Fruit fly (Drosophila melanogaster): Measurements from ENCODE around the gene CG14022.

The CG14022 gene

DNA sequence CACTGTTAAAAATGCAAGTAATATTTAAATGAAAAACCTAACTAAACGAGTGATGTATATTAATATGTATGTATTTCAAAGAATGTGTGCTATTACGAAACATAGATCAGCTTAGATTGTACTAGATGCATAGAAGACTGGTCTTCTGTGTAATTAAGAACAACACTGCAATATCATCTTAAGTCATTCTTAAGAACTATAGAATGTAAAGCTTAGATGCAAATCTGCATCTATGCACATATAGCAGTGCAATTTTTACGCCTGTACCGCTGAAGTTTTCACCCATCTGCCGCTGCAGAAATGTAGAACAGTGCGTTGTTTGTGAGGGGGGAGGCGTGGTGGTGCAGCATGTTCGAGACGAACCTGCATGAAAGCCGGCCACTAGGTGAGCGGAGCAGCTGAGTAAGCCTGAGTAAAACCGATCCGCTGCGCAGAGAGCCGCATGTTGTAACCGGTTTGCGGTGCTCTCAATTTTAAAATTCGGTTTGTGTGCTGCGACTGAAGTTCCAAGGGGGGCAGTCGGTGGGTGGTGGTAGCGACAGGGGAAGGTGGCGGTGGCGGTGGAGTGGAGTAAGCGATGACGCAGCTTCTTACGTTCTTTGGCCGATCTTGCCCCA is 31.9 kb downstream of the CG14022 start:
- TF ChIP-seq CG15710 (tag; optimal IDR thresholded peaks at IDR 0.05) (peak; percentile 91), Snoo (tag; optimal IDR thresholded peaks at IDR 0.05) (no peak), CG34367 (tag; optimal IDR thresholded peaks at IDR 0.05) (peak; percentile 88), CG12605 (GFP tag; IDR thresholded peaks at IDR 0.05) (no peak), EcR (GFP tag; optimal IDR thresholded peaks at IDR 0.05) (peak; percentile 83), Pif1A (GFP tag; optimal IDR thresholded peaks at IDR 0.05) (peak; percentile 85), fd96Ca (GFP tag; IDR thresholded peaks at IDR 0.05) (no peak), CG17806 (tag; optimal IDR thresholded peaks at IDR 0.05) (peak; percentile 94), Ets98B (GFP tag; IDR thresholded peaks at IDR 0.05) (no peak), gl (tag; optimal IDR thresholded peaks at IDR 0.05) (peak; percentile 86), rn (GFP tag; IDR thresholded peaks at IDR 0.05) (0 out of 2 replicates have a peak, but pooled peaks have one; percentile 16), CG14655 (GFP tag; optimal IDR thresholded peaks at IDR 0.05) (peak; percentile 81), CG8159 (tag; optimal IDR thresholded peaks at IDR 0.05) (peak; percentile 96), CG13204 (GFP tag; optimal IDR thresholded peaks at IDR 0.05) (peak; percentile 96), D1 (tag; optimal IDR thresholded peaks at IDR 0.05) (peak; percentile 84), CG10348 (GFP tag; IDR thresholded peaks at IDR 0.05) (no peak), CG9948 (tag; optimal IDR thresholded peaks at IDR 0.05) (peak; percentile 89), CG8301 (tag; optimal IDR thresholded peaks at IDR 0.05) (peak; percentile 88), Pif1B (GFP tag; optimal IDR thresholded peaks at IDR 0.05) (peak; percentile 78), CG32121 (GFP tag; IDR thresholded peaks at IDR 0.05) (no peak)

DNA sequence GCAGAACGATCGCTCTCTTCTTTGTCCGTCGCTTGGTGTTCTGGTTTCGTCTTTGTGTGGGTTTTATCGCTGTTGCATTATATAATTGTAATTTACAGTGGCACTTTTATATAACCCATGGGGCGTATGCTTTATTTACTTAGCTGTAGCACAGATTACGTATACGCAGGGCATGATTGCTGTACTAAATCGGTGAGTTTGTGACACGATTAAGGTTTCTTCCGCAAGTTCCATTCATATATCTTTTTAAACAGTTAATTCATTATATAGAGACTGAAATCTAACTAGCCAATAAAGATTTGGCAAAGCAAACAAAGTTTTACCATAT is 33.5 kb downstream of the CG14022 start:
- TF ChIP-seq Pif1A (GFP tag; optimal IDR thresholded peaks at IDR 0.05) (peak; percentile 3), Ets98B (GFP tag; IDR thresholded peaks at IDR 0.05) (no peak)

DNA sequence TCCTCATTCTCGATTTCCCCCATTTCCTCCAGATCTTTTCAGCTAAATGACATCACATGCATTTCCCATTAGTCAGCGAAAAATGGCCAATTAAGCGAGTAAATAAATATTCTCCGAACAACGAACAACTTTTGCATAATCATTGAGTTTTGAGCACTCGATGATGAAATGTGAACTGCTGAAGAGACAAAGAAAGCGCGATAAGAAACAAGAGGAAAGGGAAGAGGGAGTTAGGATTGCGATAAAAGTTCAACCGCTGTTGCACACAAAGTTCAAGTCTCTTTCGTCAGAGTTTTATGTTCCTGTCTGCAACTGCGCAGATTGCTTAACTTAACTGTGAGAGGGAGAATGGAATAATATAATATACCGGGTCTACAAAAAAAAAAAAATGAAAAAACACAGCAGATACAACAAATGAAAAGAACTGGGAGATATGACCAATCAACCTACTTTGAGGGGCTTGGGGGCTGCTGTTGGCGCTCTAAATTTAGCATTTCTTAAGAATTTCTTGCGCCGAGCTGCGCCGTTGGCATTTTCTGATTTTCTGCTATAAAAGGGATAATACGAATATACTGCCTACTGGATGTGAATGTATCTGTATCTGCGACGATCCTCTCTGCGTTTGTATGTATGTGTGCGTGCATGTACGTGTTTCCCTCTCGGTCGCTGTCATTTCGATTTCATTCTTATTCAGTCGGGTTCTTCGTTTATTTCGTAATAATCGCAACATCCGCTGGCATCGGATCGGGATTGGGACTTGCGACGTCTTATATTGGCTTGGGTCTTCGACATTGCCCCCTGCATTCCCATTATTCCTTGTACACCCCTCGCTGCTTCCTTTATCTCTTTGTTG is 34.1 kb downstream of the CG14022 start:
- TF ChIP-seq CG34367 (tag; optimal IDR thresholded peaks at IDR 0.05) (no peak), CG10348 (GFP tag; IDR thresholded peaks at IDR 0.05) (no peak), CG8301 (tag; optimal IDR thresholded peaks at IDR 0.05) (no peak), CG15710 (tag; optimal IDR thresholded peaks at IDR 0.05) (no peak), fd96Ca (GFP tag; IDR thresholded peaks at IDR 0.05) (no peak; the same call in 2 of the 3 replicates), CG14655 (GFP tag; optimal IDR thresholded peaks at IDR 0.05) (peak; percentile 8), CG12605 (GFP tag; IDR thresholded peaks at IDR 0.05) (peak; percentile 23; the same call in 1 of the 2 replicates), CG13204 (GFP tag; optimal IDR thresholded peaks at IDR 0.05) (peak; percentile 79), D1 (tag; optimal IDR thresholded peaks at IDR 0.05) (no peak), Pif1A (GFP tag; optimal IDR thresholded peaks at IDR 0.05) (no peak), CG9948 (tag; optimal IDR thresholded peaks at IDR 0.05) (no peak), CG32121 (GFP tag; IDR thresholded peaks at IDR 0.05) (no peak), CG17806 (tag; optimal IDR thresholded peaks at IDR 0.05) (no peak), CG4496 (GFP tag; IDR thresholded peaks at IDR 0.05) (peak; percentile 22; the same call in 1 of the 3 replicates), EcR (GFP tag; optimal IDR thresholded peaks at IDR 0.05) (peak; percentile 98), Ets98B (GFP tag; IDR thresholded peaks at IDR 0.05) (0 out of 2 replicates have a peak, but pooled peaks have one; percentile 8), Pif1B (GFP tag; optimal IDR thresholded peaks at IDR 0.05) (peak; percentile 63), rn (GFP tag; IDR thresholded peaks at IDR 0.05) (no peak), CG8159 (tag; optimal IDR thresholded peaks at IDR 0.05) (peak; percentile 14), Snoo (tag; optimal IDR thresholded peaks at IDR 0.05) (no peak), gl (tag; optimal IDR thresholded peaks at IDR 0.05) (peak; percentile 20)

DNA sequence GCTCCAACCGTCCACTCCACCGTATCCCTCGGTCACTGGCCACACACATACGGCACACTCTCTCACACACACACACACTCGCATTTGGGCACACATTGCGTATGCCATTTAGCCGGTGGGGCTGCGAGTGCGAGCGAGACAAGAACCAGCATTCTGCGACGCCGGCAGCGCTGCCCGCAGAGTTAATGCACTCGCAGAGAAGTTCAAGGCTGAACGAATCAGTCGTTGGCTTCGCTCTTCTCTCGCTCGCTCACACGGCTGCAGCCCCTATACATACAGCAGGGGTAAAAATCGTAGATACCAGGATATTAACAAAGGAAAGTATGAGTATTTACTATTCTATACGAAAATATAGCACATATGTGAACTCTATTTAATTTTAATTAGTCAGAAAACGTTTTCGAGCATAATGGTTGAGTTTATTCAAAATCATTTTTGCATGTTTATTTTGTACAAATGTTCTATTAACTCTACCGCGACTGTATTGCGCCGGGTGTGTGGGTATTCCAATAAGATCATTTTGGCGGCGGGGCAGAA is 35.6 kb downstream of the CG14022 start:
- TF ChIP-seq CG15710 (tag; optimal IDR thresholded peaks at IDR 0.05) (peak; percentile 98), D1 (tag; optimal IDR thresholded peaks at IDR 0.05) (peak; percentile 91), CG4496 (GFP tag; IDR thresholded peaks at IDR 0.05) (peak; percentile 94), CG8301 (tag; optimal IDR thresholded peaks at IDR 0.05) (peak; percentile 94), Pif1B (GFP tag; optimal IDR thresholded peaks at IDR 0.05) (peak; percentile 93), CG34367 (tag; optimal IDR thresholded peaks at IDR 0.05) (peak; percentile 96), Pif1A (GFP tag; optimal IDR thresholded peaks at IDR 0.05) (peak; percentile 96), rn (GFP tag; IDR thresholded peaks at IDR 0.05) (peak; percentile 77), EcR (GFP tag; optimal IDR thresholded peaks at IDR 0.05) (peak; percentile 100), CG8159 (tag; optimal IDR thresholded peaks at IDR 0.05) (peak; percentile 98), CG9948 (tag; optimal IDR thresholded peaks at IDR 0.05) (peak; percentile 97), CG32121 (GFP tag; IDR thresholded peaks at IDR 0.05) (peak; percentile 87), Snoo (tag; optimal IDR thresholded peaks at IDR 0.05) (peak; percentile 93), CG10348 (GFP tag; IDR thresholded peaks at IDR 0.05) (0 out of 2 replicates have a peak, but pooled peaks have one; percentile 35), Ets98B (GFP tag; IDR thresholded peaks at IDR 0.05) (peak; percentile 88), CG14655 (GFP tag; optimal IDR thresholded peaks at IDR 0.05) (peak; percentile 91), CG12605 (GFP tag; IDR thresholded peaks at IDR 0.05) (peak; percentile 93), fd96Ca (GFP tag; IDR thresholded peaks at IDR 0.05) (no peak; the same call in none of the 3 replicates), CG17806 (tag; optimal IDR thresholded peaks at IDR 0.05) (peak; percentile 97), gl (tag; optimal IDR thresholded peaks at IDR 0.05) (peak; percentile 97), CG13204 (GFP tag; optimal IDR thresholded peaks at IDR 0.05) (peak; percentile 92)

DNA sequence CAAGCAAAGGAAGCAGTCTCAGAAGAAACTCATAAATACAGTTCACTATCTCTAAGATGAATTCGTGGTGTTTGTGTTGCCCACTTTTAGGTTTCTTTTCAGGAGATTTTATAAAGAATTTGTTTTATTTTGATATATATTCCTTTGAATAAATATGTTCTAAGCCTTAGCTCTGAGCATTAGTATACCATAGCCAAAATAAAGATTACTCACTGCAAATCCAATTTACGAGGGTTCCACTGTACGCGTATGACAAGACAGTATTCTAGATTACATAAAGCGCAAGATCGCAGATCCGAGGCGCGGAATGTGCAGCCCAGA is 36.1 kb downstream of the CG14022 start:
- TF ChIP-seq CG17806 (tag; optimal IDR thresholded peaks at IDR 0.05) (peak; percentile 98), Pif1B (GFP tag; optimal IDR thresholded peaks at IDR 0.05) (peak; percentile 90), D1 (tag; optimal IDR thresholded peaks at IDR 0.05) (peak; percentile 92), Ets98B (GFP tag; IDR thresholded peaks at IDR 0.05) (peak; percentile 69), rn (GFP tag; IDR thresholded peaks at IDR 0.05) (peak; percentile 59), CG8301 (tag; optimal IDR thresholded peaks at IDR 0.05) (peak; percentile 80), CG32121 (GFP tag; IDR thresholded peaks at IDR 0.05) (peak; percentile 45; the same call in 1 of the 2 replicates), gl (tag; optimal IDR thresholded peaks at IDR 0.05) (peak; percentile 89), Pif1A (GFP tag; optimal IDR thresholded peaks at IDR 0.05) (peak; percentile 90), EcR (GFP tag; optimal IDR thresholded peaks at IDR 0.05) (no peak), CG9948 (tag; optimal IDR thresholded peaks at IDR 0.05) (peak; percentile 98), CG15710 (tag; optimal IDR thresholded peaks at IDR 0.05) (peak; percentile 99), CG14655 (GFP tag; optimal IDR thresholded peaks at IDR 0.05) (peak; percentile 84), CG8159 (tag; optimal IDR thresholded peaks at IDR 0.05) (peak; percentile 98), CG4496 (GFP tag; IDR thresholded peaks at IDR 0.05) (peak; percentile 83), CG12605 (GFP tag; IDR thresholded peaks at IDR 0.05) (peak; percentile 78), fd96Ca (GFP tag; IDR thresholded peaks at IDR 0.05) (peak; percentile 73; the same call in 2 of the 3 replicates), CG34367 (tag; optimal IDR thresholded peaks at IDR 0.05) (peak; percentile 96), CG10348 (GFP tag; IDR thresholded peaks at IDR 0.05) (0 out of 2 replicates have a peak, but pooled peaks have one; percentile 23), Snoo (tag; optimal IDR thresholded peaks at IDR 0.05) (peak; percentile 87), CG13204 (GFP tag; optimal IDR thresholded peaks at IDR 0.05) (peak; percentile 53)

Measured in whole organism, pupa.